Worm (Caenorhabditis elegans): ENCODE data around the gene emb-27.

Gene emb-27

ce11 chrII:8185016-8185493, 23.1 kb upstream of the emb-27 start, which contains the start of the genes mig-5 and cct-1 (continued):
- TF ChIP-seq ztf-11 (tag; optimal IDR thresholded peaks at IDR 0.05), result peak; percentile 51
- no peak for TF ChIP-seq nhr-23 (tag; optimal IDR thresholded peaks at IDR 0.05)
- peak; percentile 91 for TF ChIP-seq ceh-82 (tag; optimal IDR thresholded peaks at IDR 0.05)
- peak; percentile 42 for TF ChIP-seq nhr-12 (tag; optimal IDR thresholded peaks at IDR 0.05)
- TF ChIP-seq Y55F3AM.14 (GFP tag; optimal IDR thresholded peaks at IDR 0.05), result peak; percentile 71
- TF ChIP-seq fos-1 (tag; optimal IDR thresholded peaks at IDR 0.05), result peak; percentile 90
- TF ChIP-seq nhr-129 (tag; optimal IDR thresholded peaks at IDR 0.05), result peak; percentile 94
- peak; percentile 63 for TF ChIP-seq skn-1 (tag; optimal IDR thresholded peaks at IDR 0.05)
- TF ChIP-seq lsy-2 (tag; optimal IDR thresholded peaks at IDR 0.05), result peak; percentile 99 to 100
- no peak for TF ChIP-seq aly-2 (tag; optimal IDR thresholded peaks at IDR 0.05)
- TF ChIP-seq dmd-4 (tag; optimal IDR thresholded peaks at IDR 0.05), result peak; percentile 41
- TF ChIP-seq zag-1 (tag; optimal IDR thresholded peaks at IDR 0.05), result peak; percentile 94
- TF ChIP-seq snpc-4 (tag; optimal IDR thresholded peaks at IDR 0.05), result peak; percentile 90
- no peak for TF ChIP-seq elt-3 (tag; optimal IDR thresholded peaks at IDR 0.05)
- TF ChIP-seq mdl-1 (tag; optimal IDR thresholded peaks at IDR 0.05), result peak in 1 of 2 experiments; percentile 78
- TF ChIP-seq alr-1 (tag; optimal IDR thresholded peaks at IDR 0.05), result peak; percentile 9
- peak; percentile 86 for TF ChIP-seq nhr-77 (tag; optimal IDR thresholded peaks at IDR 0.05)
- no peak for TF ChIP-seq unc-39 (tag; optimal IDR thresholded peaks at IDR 0.05)
- TF ChIP-seq unc-55 (GFP tag; optimal IDR thresholded peaks at IDR 0.05), result peak; percentile 100
- TF ChIP-seq C34F6.9 (tag; optimal IDR thresholded peaks at IDR 0.05), result peak; percentile 99

ce11 chrII:8181437-8181836, 19.5 kb upstream of the emb-27 start, which contains the start of gene dylt-3:
Gene dylt-3 (plus strand): TSS chrII:8181737.
- TF ChIP-seq nhr-23 (tag; optimal IDR thresholded peaks at IDR 0.05) (no peak), unc-39 (tag; optimal IDR thresholded peaks at IDR 0.05) (no peak), ztf-11 (tag; optimal IDR thresholded peaks at IDR 0.05) (no peak), sem-4 (tag; optimal IDR thresholded peaks at IDR 0.05) (no peak), F13H6.1 (tag; optimal IDR thresholded peaks at IDR 0.05) (no peak), ZK546.5 (tag; optimal IDR thresholded peaks at IDR 0.05) (no peak), nhr-6 (tag; optimal IDR thresholded peaks at IDR 0.05) (no peak), R02D3.7 (tag; optimal IDR thresholded peaks at IDR 0.05) (no peak), nhr-129 (tag; optimal IDR thresholded peaks at IDR 0.05) (no peak), zag-1 (tag; optimal IDR thresholded peaks at IDR 0.05) (no peak), dmd-4 (tag; optimal IDR thresholded peaks at IDR 0.05) (no peak), elt-1 (tag; optimal IDR thresholded peaks at IDR 0.05) (no peak), nhr-11 (tag; optimal IDR thresholded peaks at IDR 0.05) (no peak), ama-1 (optimal IDR thresholded peaks at IDR 0.05) (no peak), mdl-1 (tag; optimal IDR thresholded peaks at IDR 0.05) (no peak), ceh-16 (tag; optimal IDR thresholded peaks at IDR 0.05) (no peak), unc-55 (GFP tag; optimal IDR thresholded peaks at IDR 0.05) (no peak), alr-1 (tag; optimal IDR thresholded peaks at IDR 0.05) (no peak), gmeb-1 (tag; optimal IDR thresholded peaks at IDR 0.05) (no peak)

ce11 chrII:8180281-8180680, 18.3 kb upstream of the emb-27 start, which contains the start of gene T05C12.4:
Gene T05C12.4 (minus strand): TSS chrII:8180381.
- TF ChIP-seq snpc-4 (tag; optimal IDR thresholded peaks at IDR 0.05) (no peak), Y55F3AM.14 (GFP tag; optimal IDR thresholded peaks at IDR 0.05) (no peak), nhr-11 (tag; optimal IDR thresholded peaks at IDR 0.05) (no peak), unc-39 (tag; optimal IDR thresholded peaks at IDR 0.05) (no peak), nhr-12 (tag; optimal IDR thresholded peaks at IDR 0.05) (no peak), mdl-1 (tag; optimal IDR thresholded peaks at IDR 0.05) (no peak), lin-11 (tag; optimal IDR thresholded peaks at IDR 0.05) (no peak), crh-2 (tag; optimal IDR thresholded peaks at IDR 0.05) (no peak), unc-62 (GFP tag; optimal IDR thresholded peaks at IDR 0.05) (no peak), ceh-82 (tag; optimal IDR thresholded peaks at IDR 0.05) (no peak), ztf-11 (tag; optimal IDR thresholded peaks at IDR 0.05) (no peak), alr-1 (tag; optimal IDR thresholded peaks at IDR 0.05) (no peak)

ce11 chrII:8178614-8179013, 16.6 kb upstream of the emb-27 start:
- TF ChIP-seq alr-1 (tag; optimal IDR thresholded peaks at IDR 0.05), result no peak
- TF ChIP-seq skn-1 (tag; optimal IDR thresholded peaks at IDR 0.05), result no peak
- no peak for TF ChIP-seq nhr-23 (tag; optimal IDR thresholded peaks at IDR 0.05)
- no peak for TF ChIP-seq nhr-10 (tag; optimal IDR thresholded peaks at IDR 0.05)
- no peak for TF ChIP-seq C34F6.9 (tag; optimal IDR thresholded peaks at IDR 0.05)
- TF ChIP-seq lsy-2 (tag; optimal IDR thresholded peaks at IDR 0.05), result no peak
- TF ChIP-seq F13H6.1 (tag; optimal IDR thresholded peaks at IDR 0.05), result no peak
- TF ChIP-seq fos-1 (tag; optimal IDR thresholded peaks at IDR 0.05), result no peak
- no peak for TF ChIP-seq ama-1 (optimal IDR thresholded peaks at IDR 0.05)
- TF ChIP-seq dmd-4 (tag; optimal IDR thresholded peaks at IDR 0.05), result no peak
- TF ChIP-seq snpc-4 (tag; optimal IDR thresholded peaks at IDR 0.05), result no peak
- TF ChIP-seq egl-27 (tag; optimal IDR thresholded peaks at IDR 0.05), result no peak

Data from whole organism, L2 larva.